Worm (Caenorhabditis elegans): ENCODE results near the gene cdk-1.
A peak's percentile ranks its signal among the peaks of the same experiment; 100 is the strongest.

cdk-1 gene

DNA sequence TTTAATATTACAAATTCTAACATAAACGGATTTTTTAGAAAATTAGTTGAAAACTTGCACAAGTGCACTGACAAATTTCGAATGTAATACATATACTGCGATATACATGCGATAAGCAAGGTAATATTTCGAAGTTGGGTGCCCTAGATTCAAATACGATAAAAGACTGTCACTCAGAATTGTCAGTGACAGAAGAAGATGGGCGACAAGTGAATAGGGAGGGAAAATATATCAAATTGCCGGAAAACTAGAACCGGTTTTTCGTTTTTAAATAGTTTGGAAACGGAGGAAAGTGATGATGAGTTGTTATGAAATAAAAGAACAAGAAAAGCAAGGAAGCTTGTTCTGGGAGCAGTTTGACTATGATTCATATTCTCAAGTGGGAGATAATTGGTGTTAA, 13.2 kb upstream of the cdk-1 start (continued):
- no peak for TF ChIP-seq ztf-4 (tag; optimal IDR thresholded peaks at IDR 0.05)
- peak; percentile 67 for TF ChIP-seq blmp-1 (tag; optimal IDR thresholded peaks at IDR 0.05)
- TF ChIP-seq nhr-85 (tag): peak; percentile 87

DNA sequence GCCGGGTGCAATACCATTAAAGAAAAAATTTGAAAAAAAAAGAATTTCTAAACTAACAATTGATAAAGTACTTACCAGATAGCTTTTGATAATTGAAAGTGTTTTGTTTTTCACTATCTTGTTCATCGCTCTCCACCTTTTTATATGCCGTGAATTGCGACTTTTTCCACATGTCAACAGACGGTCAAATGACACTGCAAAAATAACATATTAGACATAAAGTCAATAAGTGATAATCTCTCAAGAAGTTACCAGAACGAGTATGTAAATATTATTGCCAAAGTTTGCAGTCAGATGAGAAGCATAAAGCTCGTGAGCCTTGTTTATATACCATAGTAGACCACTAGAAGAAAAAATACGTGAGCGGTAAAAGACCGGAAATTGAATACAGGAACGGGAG, 11.4 kb upstream of the cdk-1 start, which contains the start of gene dao-6:
Gene dao-6, minus strand, starts transcription at position 345 of the 400 bp plus-strand sequence.
- TF ChIP-seq lin-35 (GFP tag; optimal IDR thresholded peaks at IDR 0.05) (peak in 1 of 2 experiments; percentile 19), snu-23 (GFP tag; optimal IDR thresholded peaks at IDR 0.05) (no peak), nhr-84 (tag; optimal IDR thresholded peaks at IDR 0.05) (no peak), ceh-63 (GFP tag; optimal IDR thresholded peaks at IDR 0.05) (no peak), nhr-19 (GFP tag; conservative IDR thresholded peaks at IDR 0.05) (no peak), skn-1 (tag; optimal IDR thresholded peaks at IDR 0.05) (no peak), unc-98 (GFP tag; IDR thresholded peaks at IDR 0.05) (no peak), ztf-4 (tag; optimal IDR thresholded peaks at IDR 0.05) (no peak), nhr-20 (tag; optimal IDR thresholded peaks at IDR 0.05) (no peak), tlp-1 (tag; optimal IDR thresholded peaks at IDR 0.05) (no peak), efl-1 (optimal IDR thresholded peaks at IDR 0.05) (no peak), efl-1 (GFP tag; optimal IDR thresholded peaks at IDR 0.05 in 1 of 2) (peak in 1 of 2 experiments; percentile 21), jun-1 (tag; optimal IDR thresholded peaks at IDR 0.05) (no peak), elt-2 (tag; optimal IDR thresholded peaks at IDR 0.05) (no peak), unc-130 (tag; optimal IDR thresholded peaks at IDR 0.05) (no peak), aly-2 (tag; optimal IDR thresholded peaks at IDR 0.05) (no peak), sup-37 (GFP tag; optimal IDR thresholded peaks at IDR 0.05) (no peak)

DNA sequence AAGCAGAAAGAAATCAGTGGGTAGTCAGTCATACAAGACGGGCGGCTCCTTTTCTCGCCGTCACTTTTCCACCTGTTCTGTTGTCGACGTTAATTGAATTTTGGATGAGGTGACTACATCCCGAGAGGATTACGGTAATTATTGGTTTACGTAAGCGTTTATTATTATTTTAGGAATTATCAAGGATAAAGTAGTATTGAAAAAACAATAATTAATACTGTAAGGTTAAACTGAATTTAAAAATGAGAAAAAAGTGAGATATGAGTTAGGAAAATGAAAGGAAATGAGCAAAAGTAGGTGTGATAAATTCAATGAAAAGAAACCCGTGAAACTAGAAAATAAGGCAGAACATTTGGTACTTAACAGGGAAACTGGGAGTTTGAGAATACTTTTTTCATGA, 8.3 kb upstream of the cdk-1 start, which contains the start of gene hlh-4:
Gene hlh-4, minus strand, starts transcription at position 101 of the 400 bp plus-strand sequence.
- TF ChIP-seq sox-4 (tag; optimal IDR thresholded peaks at IDR 0.05): no peak
- no peak for TF ChIP-seq C04F5.9 (tag; optimal IDR thresholded peaks at IDR 0.05)
- peak; percentile 32 for TF ChIP-seq hlh-4 (tag; optimal IDR thresholded peaks at IDR 0.05)
- no peak for TF ChIP-seq nhr-20 (tag; optimal IDR thresholded peaks at IDR 0.05)
- no peak for TF ChIP-seq snpc-4 (tag; optimal IDR thresholded peaks at IDR 0.05)
- no peak for TF ChIP-seq ces-1 (GFP tag; optimal IDR thresholded peaks at IDR 0.05)
- peak; percentile 7 for TF ChIP-seq fkh-8 (tag; optimal IDR thresholded peaks at IDR 0.05)

DNA sequence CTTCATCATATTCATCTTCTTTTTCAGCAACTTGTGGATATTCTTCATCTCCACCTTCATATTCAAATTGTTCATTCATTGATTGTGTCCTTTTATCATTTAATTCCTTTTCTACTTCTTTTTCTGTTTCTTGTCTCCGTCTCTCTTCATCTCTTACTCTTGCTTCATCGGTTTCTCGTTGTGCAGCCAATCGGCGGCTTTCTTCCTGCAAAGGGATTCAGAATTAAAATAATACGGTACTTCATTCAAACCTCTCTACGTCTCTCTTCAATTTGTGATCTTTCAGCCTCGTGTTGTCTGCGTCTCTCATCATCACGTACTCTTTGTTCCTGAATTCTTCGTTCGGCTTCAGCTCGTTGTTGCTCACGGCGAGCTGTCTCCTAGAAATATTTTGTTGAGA, 6.6 kb upstream of the cdk-1 start:
- TF ChIP-seq blmp-1 (tag; optimal IDR thresholded peaks at IDR 0.05): peak; percentile 29
- TF ChIP-seq lsy-2 (tag; optimal IDR thresholded peaks at IDR 0.05): peak in 1 of 2 experiments; percentile 53
- peak; percentile 46 for TF ChIP-seq nhr-85 (tag)
- no peak for TF ChIP-seq Y116A8C.19 (tag; optimal IDR thresholded peaks at IDR 0.05; ENCODE audit: borderline replicate concordance)

DNA sequence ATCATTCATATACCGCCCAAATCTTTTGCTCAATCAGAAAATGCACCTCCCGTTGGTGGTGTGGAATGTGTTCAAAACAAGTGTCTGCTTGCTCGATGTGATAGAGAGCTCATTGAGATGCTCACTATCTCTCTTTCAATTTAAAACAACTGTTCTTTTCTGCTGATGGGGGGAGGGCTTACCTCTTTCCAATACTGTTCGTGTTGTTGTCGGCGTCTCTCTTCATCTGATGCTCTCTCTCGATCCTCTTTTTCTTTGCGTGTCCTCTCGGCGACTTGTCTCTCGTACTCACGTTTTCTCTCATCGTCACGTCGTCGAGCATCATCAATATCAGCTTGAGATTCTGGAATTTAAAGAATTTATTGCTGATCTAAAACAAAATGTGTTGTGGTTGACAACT, 5.3 kb upstream of the cdk-1 start:
- TF ChIP-seq ceh-88 (GFP tag; IDR thresholded peaks at IDR 0.05) (no peak), C04F5.9 (tag; optimal IDR thresholded peaks at IDR 0.05) (no peak), jun-1 (tag; optimal IDR thresholded peaks at IDR 0.05) (no peak), blmp-1 (tag; optimal IDR thresholded peaks at IDR 0.05) (no peak), pag-3 (tag; optimal IDR thresholded peaks at IDR 0.05; ENCODE audit: borderline replicate concordance, insufficient read depth) (no peak), unc-30 (tag; optimal IDR thresholded peaks at IDR 0.05) (no peak), skn-1 (tag; optimal IDR thresholded peaks at IDR 0.05) (no peak), sptf-1 (tag; optimal IDR thresholded peaks at IDR 0.05) (no peak), xbp-1 (tag; optimal IDR thresholded peaks at IDR 0.05) (no peak), egl-13 (tag; optimal IDR thresholded peaks at IDR 0.05) (no peak), irx-1 (tag; optimal IDR thresholded peaks at IDR 0.05) (no peak), nhr-47 (tag; optimal IDR thresholded peaks at IDR 0.05) (no peak), zag-1 (tag; optimal IDR thresholded peaks at IDR 0.05) (no peak), pqm-1 (tag; optimal IDR thresholded peaks at IDR 0.05) (no peak), tbx-2 (tag; optimal IDR thresholded peaks at IDR 0.05) (no peak), zip-4 (GFP tag; optimal IDR thresholded peaks at IDR 0.05) (no peak), swsn-7 (tag; optimal IDR thresholded peaks at IDR 0.05) (no peak), fkh-8 (tag; optimal IDR thresholded peaks at IDR 0.05) (no peak), nhr-76 (tag; optimal IDR thresholded peaks at IDR 0.05) (no peak), fos-1 (tag; optimal IDR thresholded peaks at IDR 0.05) (no peak), fkh-4 (tag; optimal IDR thresholded peaks at IDR 0.05; ENCODE audit: borderline replicate concordance) (no peak), lin-15B (tag; optimal IDR thresholded peaks at IDR 0.05) (no peak), efl-3 (GFP tag; optimal IDR thresholded peaks at IDR 0.05) (no peak), lin-35 (GFP tag; optimal IDR thresholded peaks at IDR 0.05) (peak in 1 of 2 experiments; percentile 8), ztf-4 (tag; optimal IDR thresholded peaks at IDR 0.05) (no peak), unc-62 (GFP tag; optimal IDR thresholded peaks at IDR 0.05) (no peak), Y116A8C.19 (tag; optimal IDR thresholded peaks at IDR 0.05; ENCODE audit: borderline replicate concordance) (no peak), nhr-11 (tag; optimal IDR thresholded peaks at IDR 0.05) (no peak)
